Worm (Caenorhabditis elegans): Measurements from ENCODE around the gene clk-1.

DNA sequence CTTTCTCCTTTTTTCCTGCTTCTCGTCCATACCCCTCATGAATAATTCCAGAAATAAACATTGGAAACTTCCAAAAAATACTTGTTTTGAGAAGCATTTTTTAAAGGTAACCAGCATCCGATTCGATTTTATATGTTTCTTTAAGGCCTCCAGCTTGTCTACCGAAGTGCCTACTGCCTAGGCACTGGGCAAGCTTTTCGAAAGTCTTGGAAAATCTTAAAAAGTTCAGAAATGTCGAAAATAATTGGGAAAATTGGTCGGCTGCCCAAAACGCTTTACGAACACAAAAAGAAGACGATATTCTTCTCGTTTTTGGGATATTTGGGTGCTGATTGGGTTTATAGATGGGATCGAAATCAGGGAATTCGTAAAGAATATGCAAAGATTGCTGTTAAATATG is 44.0 kb downstream of the clk-1 start, which contains the start of gene F52C9.3:
- TF ChIP-seq hmg-1.1 (GFP tag; IDR thresholded peaks at IDR 0.05) (no peak), php-3 (GFP tag; IDR thresholded peaks at IDR 0.05) (no peak), attf-4 (tag; optimal IDR thresholded peaks at IDR 0.05) (no peak), ztf-7 (tag; optimal IDR thresholded peaks at IDR 0.05) (no peak)
